Fruit fly (Drosophila melanogaster) whole organism, embryonic: ENCODE data around the gene Rpn2.

Source experiments
- BEAF-32 ChIP-seq: fragments of 200-800 bp; sonication (Bioruptor generic); optimal IDR thresholded peaks from 3 replicates; lab custom pipeline; 2017; ENCODE audit warnings: missing biosample characterization, missing genetic modification characterization, mild to moderate bottlenecking, moderate library complexity, missing genetic modification reagents
- C15 ChIP-seq: fragments of 200-800 bp; sonication (Bioruptor generic); IDR thresholded peaks from 3 replicates; pipeline ENCODE4 v1.3.6; 2022; ENCODE audit warnings: missing biosample characterization, missing genetic modification characterization
- CG10462 ChIP-seq: fragments of 200-800 bp; sonication (Bioruptor generic); optimal IDR thresholded peaks from 2 replicates; lab custom pipeline; 2016; ENCODE audit warnings: missing biosample characterization, missing genetic modification characterization
- CG10654 ChIP-seq: fragments of 200-800 bp; sonication (Bioruptor generic); optimal IDR thresholded peaks from 2 replicates; lab custom pipeline; 2016; ENCODE audit warnings: missing biosample characterization, missing genetic modification characterization
- CG11247 ChIP-seq: fragments of 200-800 bp; sonication (Bioruptor generic); IDR thresholded peaks from 2 replicates; pipeline ENCODE4 v1.3.6; 2022; ENCODE audit warnings: missing biosample characterization, missing genetic modification characterization
- CG11695 ChIP-seq: fragments of 200-800 bp; sonication (Bioruptor generic); IDR thresholded peaks from 3 replicates; pipeline ENCODE4 v1.3.6; 2022; ENCODE audit warnings: missing biosample characterization, missing genetic modification characterization
- CG11696 ChIP-seq: fragments of 200-800 bp; sonication (Bioruptor generic); IDR thresholded peaks from 2 replicates; pipeline ENCODE4 v1.3.6; 2022; ENCODE audit warnings: missing biosample characterization, missing genetic modification characterization
- CG12659 ChIP-seq: fragments of 200-800 bp; sonication (Bioruptor generic); optimal IDR thresholded peaks from 3 replicates; lab custom pipeline; 2017; ENCODE audit warnings: mild to moderate bottlenecking, missing biosample characterization, missing genetic modification reagents, missing genetic modification characterization
- CG12744 ChIP-seq: fragments of 200-800 bp; sonication (Bioruptor generic); optimal IDR thresholded peaks from 2 replicates; lab custom pipeline; 2016; ENCODE audit warnings: missing biosample characterization, missing genetic modification characterization
- CG12942 ChIP-seq: fragments of 200-800 bp; sonication (Bioruptor generic); optimal IDR thresholded peaks from 3 replicates; lab custom pipeline; 2016; ENCODE audit warnings: missing biosample characterization, missing genetic modification characterization
- CG16815 ChIP-seq: fragments of 200-800 bp; sonication (Bioruptor generic); optimal IDR thresholded peaks from 3 replicates; lab custom pipeline; 2017; ENCODE audit warnings: missing biosample characterization, mild to moderate bottlenecking, missing genetic modification characterization
- CG32532 ChIP-seq: fragments of 200-800 bp; sonication (Bioruptor generic); IDR thresholded peaks from 2 replicates; pipeline ENCODE4 v1.3.6; 2022; ENCODE audit warnings: missing biosample characterization, missing genetic modification characterization
- CG32767 ChIP-seq: fragments of 200-800 bp; sonication (Bioruptor generic); IDR thresholded peaks from 2 replicates; pipeline ENCODE4 v1.3.6; 2022; ENCODE audit warnings: missing biosample characterization, missing genetic modification characterization
- CG3995 ChIP-seq: fragments of 200-800 bp; sonication (Bioruptor generic); optimal IDR thresholded peaks from 3 replicates; lab custom pipeline; 2016; ENCODE audit warnings: missing biosample characterization, missing genetic modification characterization
- CG6765 ChIP-seq: fragments of 200-800 bp; sonication (Bioruptor generic); optimal IDR thresholded peaks from 3 replicates; lab custom pipeline; 2017; ENCODE audit warnings: missing biosample characterization, mild to moderate bottlenecking, missing genetic modification characterization
- CG7271 ChIP-seq: fragments of 200-800 bp; sonication (Bioruptor generic); optimal IDR thresholded peaks from 2 replicates; lab custom pipeline; 2018; ENCODE audit warnings: missing biosample characterization, mild to moderate bottlenecking, missing genetic modification characterization, moderate library complexity
- CG7963 ChIP-seq: fragments of 200-800 bp; sonication (Bioruptor generic); IDR thresholded peaks from 3 replicates; pipeline ENCODE4 v1.3.6; 2022; ENCODE audit warnings: missing biosample characterization, missing genetic modification characterization; ENCODE audit not compliant: partially characterized antibody
- CG8290 ChIP-seq, 3 experiments: fragments of 200-800 bp; sonication (Bioruptor generic); optimal IDR thresholded peaks; 2 replicates each; lab custom pipeline; 2016 to 2019; ENCODE audit warnings: missing biosample characterization in 3 of 3, missing genetic modification characterization in 3 of 3, mild to moderate bottlenecking in 2 of 3, moderate library complexity in 1 of 3
- CG8478 ChIP-seq: fragments of >200 bp; optimal IDR thresholded peaks from 2 replicates; lab custom pipeline; 2018
- CG8944 ChIP-seq: fragments of 200-800 bp; sonication (Bioruptor generic); optimal IDR thresholded peaks from 3 replicates; lab custom pipeline; 2016; ENCODE audit warnings: missing biosample characterization, missing genetic modification characterization
- CG9437 ChIP-seq: fragments of 200-800 bp; sonication (Bioruptor generic); optimal IDR thresholded peaks from 2 replicates; lab custom pipeline; 2018; ENCODE audit warnings: missing biosample characterization, mild to moderate bottlenecking, missing genetic modification characterization
- CTCF ChIP-seq: fragments of 200-800 bp; sonication (Bioruptor generic); optimal IDR thresholded peaks from 2 replicates; lab custom pipeline; 2017; ENCODE audit warnings: missing biosample characterization, mild to moderate bottlenecking, missing genetic modification characterization, moderate library complexity
- Dll ChIP-seq: fragments of 200-800 bp; sonication (Bioruptor generic); IDR thresholded peaks from 4 replicates; pipeline ENCODE4 v1.3.6; 2022; ENCODE audit warnings: missing biosample characterization, missing genetic modification characterization; ENCODE audit not compliant: partially characterized antibody
- HmgZ ChIP-seq: fragments of 200-800 bp; sonication (Bioruptor generic); optimal IDR thresholded peaks from 2 replicates; lab custom pipeline; 2018; ENCODE audit warnings: missing biosample characterization, mild to moderate bottlenecking, missing genetic modification characterization
- Lim3 ChIP-seq: fragments of 200-800 bp; sonication (Bioruptor generic); IDR thresholded peaks from 2 replicates; pipeline ENCODE4 v1.3.6; 2022; ENCODE audit warnings: missing biosample characterization, missing genetic modification characterization
- Med ChIP-seq: fragments of 200-800 bp; sonication (Bioruptor generic); peaks from one replicate; lab custom pipeline; 2016; ENCODE audit warnings: missing biosample characterization, missing genetic modification characterization, mild to moderate bottlenecking, inconsistent platforms, moderate library complexity
- Mes4 ChIP-seq: fragments of 200-800 bp; sonication (Bioruptor generic); optimal IDR thresholded peaks from 2 replicates; lab custom pipeline; 2016; ENCODE audit warnings: missing biosample characterization, missing genetic modification characterization
- NC2β ChIP-seq: fragments of 200-800 bp; sonication (Bioruptor generic); optimal IDR thresholded peaks from 2 replicates; lab custom pipeline; 2016; ENCODE audit warnings: missing biosample characterization, missing genetic modification characterization
- PHDP ChIP-seq: fragments of 200-800 bp; sonication (Bioruptor generic); optimal IDR thresholded peaks from 3 replicates; lab custom pipeline; 2018; ENCODE audit warnings: missing biosample characterization, mild to moderate bottlenecking, missing genetic modification characterization, moderate library complexity
- Ptx1 ChIP-seq: fragments of 200-800 bp; sonication (Bioruptor generic); IDR thresholded peaks from 2 replicates; pipeline ENCODE4 v1.3.6; 2022; ENCODE audit warnings: missing biosample characterization, missing genetic modification characterization
- Spps ChIP-seq: fragments of 200-800 bp; sonication (Bioruptor generic); optimal IDR thresholded peaks from 2 replicates; lab custom pipeline; 2018; ENCODE audit warnings: missing biosample characterization, mild to moderate bottlenecking, missing genetic modification characterization
- Vsx1 ChIP-seq: fragments of 200-800 bp; sonication (Bioruptor generic); optimal IDR thresholded peaks from 2 replicates; lab custom pipeline; 2017; ENCODE audit warnings: missing biosample characterization, mild to moderate bottlenecking, missing genetic modification characterization, missing genetic modification reagents
- az2 ChIP-seq: fragments of 200-800 bp; sonication (Bioruptor generic); optimal IDR thresholded peaks from 3 replicates; lab custom pipeline; 2016; ENCODE audit warnings: missing biosample characterization, missing genetic modification characterization
- cad ChIP-seq: fragments of >200 bp; optimal IDR thresholded peaks from 2 replicates; lab custom pipeline; 2017; ENCODE audit warnings: missing biosample characterization, missing genetic modification characterization
- disco-r ChIP-seq: fragments of 200-800 bp; sonication (Bioruptor generic); optimal IDR thresholded peaks from 2 replicates; lab custom pipeline; 2016; ENCODE audit warnings: missing biosample characterization, missing genetic modification characterization
- en ChIP-seq: fragments of 200-800 bp; sonication (Bioruptor generic); optimal IDR thresholded peaks from 2 replicates; lab custom pipeline; 2016; ENCODE audit warnings: missing biosample characterization, missing genetic modification characterization
- fru ChIP-seq: fragments of >200 bp; optimal IDR thresholded peaks from 2 replicates; lab custom pipeline; 2017
- gcm2 ChIP-seq: fragments of 200-800 bp; sonication (Bioruptor generic); optimal IDR thresholded peaks from 2 replicates; lab custom pipeline; 2016; ENCODE audit warnings: missing biosample characterization, missing genetic modification characterization
- her ChIP-seq: fragments of 200-800 bp; sonication (Bioruptor generic); optimal IDR thresholded peaks from 2 replicates; lab custom pipeline; 2016; ENCODE audit warnings: missing biosample characterization, missing genetic modification characterization
- lilli ChIP-seq: fragments of 200-800 bp; sonication (Bioruptor generic); optimal IDR thresholded peaks from 3 replicates; lab custom pipeline; 2016; ENCODE audit warnings: missing biosample characterization, missing genetic modification characterization
- nerfin-1 ChIP-seq: fragments of 200-800 bp; sonication (Bioruptor generic); optimal IDR thresholded peaks from 3 replicates; lab custom pipeline; 2019; ENCODE audit warnings: missing biosample characterization, mild to moderate bottlenecking, missing genetic modification characterization, moderate library complexity
- otp ChIP-seq: fragments of 200-800 bp; sonication (Bioruptor generic); IDR thresholded peaks from 3 replicates; pipeline ENCODE4, ENCODE4 v1.3.6; 2022; ENCODE audit warnings: missing biosample characterization, missing genetic modification characterization
- pan ChIP-seq, 4 experiments: fragments of >200 bp in 3 of 4; fragments of 200-800 bp in 1 of 4; sonication (Bioruptor generic) in 1 of 4; optimal IDR thresholded peaks in 3 of 4; IDR thresholded peaks in 1 of 4; 2 replicates each; pipeline versions ENCODE4 v1.3.6 to Lab custom; 2017 to 2022; ENCODE audit warnings: missing biosample characterization in 2 of 4, missing genetic modification characterization in 2 of 4, mixed read lengths in 1 of 4
- pb ChIP-seq: fragments of 200-800 bp; sonication (Bioruptor generic); optimal IDR thresholded peaks from 3 replicates; lab custom pipeline; 2016; ENCODE audit warnings: missing biosample characterization, missing genetic modification characterization
- pzg ChIP-seq: fragments of 200-800 bp; sonication (Bioruptor generic); optimal IDR thresholded peaks from 3 replicates; lab custom pipeline; 2018; ENCODE audit warnings: missing biosample characterization, mild to moderate bottlenecking, missing genetic modification characterization, moderate library complexity
- rib ChIP-seq: fragments of 200-800 bp; sonication (Bioruptor generic); IDR thresholded peaks from 2 replicates; pipeline ENCODE4 v1.3.6; 2022; ENCODE audit warnings: missing biosample characterization, missing genetic modification characterization
- sim ChIP-seq: fragments of 200-800 bp; sonication (Bioruptor generic); IDR thresholded peaks from 2 replicates; pipeline ENCODE4 v1.3.6; 2022; ENCODE audit warnings: missing biosample characterization, missing genetic modification characterization
- sisA ChIP-seq: fragments of 200-800 bp; sonication (Bioruptor generic); IDR thresholded peaks from 2 replicates; pipeline ENCODE4 v1.3.6; 2022; ENCODE audit warnings: missing biosample characterization, missing genetic modification characterization
- twi ChIP-seq: fragments of 200-800 bp; optimal IDR thresholded peaks from 2 replicates; lab custom pipeline; 2019; ENCODE audit warnings: missing biosample characterization, mild to moderate bottlenecking, missing genetic modification characterization, moderate library complexity
- vnd ChIP-seq: fragments of 200-800 bp; sonication (Bioruptor generic); IDR thresholded peaks from 3 replicates; pipeline ENCODE4 v1.3.6; 2022; ENCODE audit warnings: missing biosample characterization, missing genetic modification characterization; ENCODE audit not compliant: partially characterized antibody

Gene Rpn2

dm6 chr3R:29112398-29113150 lies 40.8 kb upstream of the Rpn2 start, which contains the start of the genes alpha-Man-Ib and Pdhb (continued):
- TF ChIP-seq Lim3 = 0 out of 2 replicates have a peak, but pooled peaks have one; percentile 16
- TF ChIP-seq vnd (GFP tag; lab: Robert Waterston, UW) = no peak
- no peak; the same call in 2 of the 3 replicates for TF ChIP-seq otp (GFP tag; lab: Robert Waterston, UW)
- peak; percentile 15 for TF ChIP-seq CG10462 (GFP tag; lab: Kevin White, UChicago)
- peak; percentile 64 for TF ChIP-seq CG8290 (GFP tag; optimal IDR thresholded peaks at IDR 0.05; lab: Kevin White, UChicago)
- peak in 1 of 2 experiments; percentile 52 for TF ChIP-seq CG8290 (tag; optimal IDR thresholded peaks at IDR 0.05; lab: Kevin White, UChicago)
- TF ChIP-seq cad (GFP tag; lab: Kevin White, UChicago) = no peak
- TF ChIP-seq CG11247 (GFP tag; lab: Robert Waterston, UW) = peak; percentile 76
- TF ChIP-seq CG16815 (GFP tag; lab: Kevin White, UChicago) = peak; percentile 80
- TF ChIP-seq BEAF-32 (GFP tag; lab: Kevin White, UChicago) = peak; percentile 67
- TF ChIP-seq nerfin-1 (tag; lab: Kevin White, UChicago) = peak; percentile 84
- TF ChIP-seq pb = no peak
- TF ChIP-seq az2 (GFP tag; lab: Kevin White, UChicago) = peak; percentile 77
- TF ChIP-seq CG12942 (GFP tag; lab: Kevin White, UChicago) = peak; percentile 83
- no peak for TF ChIP-seq CG11696 (GFP tag; lab: Robert Waterston, UW)
- TF ChIP-seq CG8944 = peak; percentile 45
- peak; percentile 19 for TF ChIP-seq NC2β (GFP tag; lab: Kevin White, UChicago)
- peak; percentile 88 for TF ChIP-seq pzg (GFP tag; lab: Kevin White, UChicago)
- TF ChIP-seq CG12659 (GFP tag; lab: Kevin White, UChicago) = peak; percentile 92
- TF ChIP-seq lilli (GFP tag; lab: Kevin White, UChicago) = peak; percentile 80
- TF ChIP-seq C15 = no peak
- no peak for TF ChIP-seq CG8478
- TF ChIP-seq her (GFP tag; lab: Kevin White, UChicago) = peak; percentile 16
- TF ChIP-seq CG12744 (GFP tag; lab: Kevin White, UChicago) = no peak
- no peak for TF ChIP-seq pan (optimal IDR thresholded peaks at IDR 0.05; lab: Kevin White, UChicago)
- TF ChIP-seq pan (GFP tag; optimal IDR thresholded peaks at IDR 0.05 in 1 of 2, IDR thresholded peaks at IDR 0.05 in 1 of 2) = peak in 1 of 2 experiments; percentile 77
- no peak for TF ChIP-seq fru (lab: Kevin White, UChicago)
- peak; percentile 72 for TF ChIP-seq PHDP (tag; lab: Kevin White, UChicago)
- TF ChIP-seq rib = peak; percentile 36; the same call in 1 of the 2 replicates
- TF ChIP-seq Vsx1 = no peak
- TF ChIP-seq Spps (tag; lab: Kevin White, UChicago) = peak; percentile 42
- TF ChIP-seq gcm2 (GFP tag; lab: Kevin White, UChicago) = no peak
- TF ChIP-seq sisA (GFP tag; lab: Robert Waterston, UW) = peak; percentile 82
- no peak for TF ChIP-seq Mes4 (GFP tag; lab: Kevin White, UChicago)
- TF ChIP-seq twi = peak; percentile 73
- TF ChIP-seq HmgZ (tag; lab: Kevin White, UChicago) = peak; percentile 75
- TF ChIP-seq CG9437 (GFP tag; lab: Kevin White, UChicago) = peak; percentile 80
- peak; percentile 90 for TF ChIP-seq Med (GFP tag; lab: Kevin White, UChicago)
- TF ChIP-seq Ptx1 (GFP tag; lab: Robert Waterston, UW) = peak; percentile 92
- no peak for TF ChIP-seq CTCF (GFP tag; lab: Kevin White, UChicago)
- TF ChIP-seq en = no peak
- peak; percentile 1 for TF ChIP-seq CG7271 (tag; lab: Kevin White, UChicago)
- peak; percentile 24 for TF ChIP-seq CG6765 (GFP tag; lab: Kevin White, UChicago)
- no peak for TF ChIP-seq disco-r (GFP tag; lab: Kevin White, UChicago)
- TF ChIP-seq CG11695 (GFP tag; lab: Robert Waterston, UW) = peak; percentile 57; the same call in 1 of the 3 replicates
- TF ChIP-seq CG32532 (GFP tag; lab: Robert Waterston, UW) = peak; percentile 89
- peak; percentile 57; the same call in 2 of the 4 replicates for TF ChIP-seq Dll (GFP tag; lab: Robert Waterston, UW)
- peak; percentile 97 for TF ChIP-seq CG3995 (GFP tag; lab: Kevin White, UChicago)
- TF ChIP-seq sim = no peak
- peak; percentile 73; the same call in 1 of the 2 replicates for TF ChIP-seq CG32767
- no peak for TF ChIP-seq CG7963 (GFP tag; lab: Robert Waterston, UW)
- peak; percentile 73 for TF ChIP-seq CG10654 (GFP tag; lab: Kevin White, UChicago)
